Fruit fly (Drosophila melanogaster): ENCODE data around the gene Tet.

dm6 chr3L:2838191-2838803 is 40.7 kb downstream of the Tet start:
- TF ChIP-seq ttk (optimal IDR thresholded peaks at IDR 0.05) (no peak), Sin3A (optimal IDR thresholded peaks at IDR 0.05) (no peak), psq (optimal IDR thresholded peaks at IDR 0.05) (no peak)

All from Kc167 (cell line).